Worm (Caenorhabditis elegans) whole organism, L3 larva: ENCODE results near the gene H04M03.3.

Experiments
- ZK546.5 ChIP-seq: sonication (generic microtip); optimal IDR thresholded peaks from 2 replicates; lab custom pipeline; 2017; ENCODE audit warnings: missing biosample characterization, missing genetic modification characterization
- aly-2 ChIP-seq: fragments of 150-350 bp; optimal IDR thresholded peaks from 2 replicates; lab custom pipeline; 2014; ENCODE audit warnings: missing biosample characterization, missing genetic modification characterization
- ama-1 ChIP-seq: fragments of 150-350 bp; optimal IDR thresholded peaks from 2 replicates; lab custom pipeline; 2018
- ceh-16 ChIP-seq: sonication (generic microtip); optimal IDR thresholded peaks from 2 replicates; lab custom pipeline; 2017; ENCODE audit warnings: missing biosample characterization, missing genetic modification characterization
- ceh-28 ChIP-seq: fragments of 150-350 bp; optimal IDR thresholded peaks from 2 replicates; lab custom pipeline; 2014; ENCODE audit warnings: missing biosample characterization, missing genetic modification reagents, missing genetic modification characterization
- ceh-9 ChIP-seq: sonication (generic microtip); optimal IDR thresholded peaks from 2 replicates; lab custom pipeline; 2018; ENCODE audit warnings: missing biosample characterization, missing genetic modification characterization
- daf-12 ChIP-seq: fragments of 150-350 bp; optimal IDR thresholded peaks from 2 replicates; lab custom pipeline; 2014; ENCODE audit warnings: missing biosample characterization, missing genetic modification reagents, missing genetic modification characterization
- egl-27 ChIP-seq: sonication (generic microtip); optimal IDR thresholded peaks from 4 replicates; lab custom pipeline; 2017; ENCODE audit warnings: missing biosample characterization, missing genetic modification reagents, missing genetic modification characterization
- egl-5 ChIP-seq: fragments of 150-350 bp; optimal IDR thresholded peaks from 2 replicates; lab custom pipeline; 2017; ENCODE audit warnings: missing biosample characterization, missing genetic modification reagents, missing genetic modification characterization, inconsistent platforms
- elt-1 ChIP-seq: fragments of 150-350 bp; optimal IDR thresholded peaks from 2 replicates; lab custom pipeline; 2014; ENCODE audit warnings: missing biosample characterization, missing genetic modification characterization
- elt-2 ChIP-seq: sonication (generic microtip); optimal IDR thresholded peaks from 2 replicates; lab custom pipeline; 2016; ENCODE audit warnings: missing genetic modification reagents, mild to moderate bottlenecking, missing genetic modification characterization, missing compliant biosample characterization
- fkh-10 ChIP-seq: sonication (generic microtip); optimal IDR thresholded peaks from 2 replicates; lab custom pipeline; 2017; ENCODE audit warnings: missing biosample characterization, missing genetic modification reagents, missing genetic modification characterization
- fos-1 ChIP-seq: fragments of 150-350 bp; optimal IDR thresholded peaks from 2 replicates; lab custom pipeline; 2014; ENCODE audit warnings: missing biosample characterization, missing genetic modification characterization
- jun-1 ChIP-seq: fragments of 150-350 bp; optimal IDR thresholded peaks from 2 replicates; lab custom pipeline; 2014; ENCODE audit warnings: missing biosample characterization, missing genetic modification reagents, missing genetic modification characterization
- lin-15B ChIP-seq: fragments of 150-350 bp; optimal IDR thresholded peaks from 2 replicates; lab custom pipeline; 2014; ENCODE audit warnings: missing biosample characterization, missing genetic modification characterization
- lsy-12 ChIP-seq: sonication (generic microtip); optimal IDR thresholded peaks from 2 replicates; lab custom pipeline; 2016; ENCODE audit warnings: mild to moderate bottlenecking, missing genetic modification characterization, missing compliant biosample characterization
- mdl-1 ChIP-seq: fragments of 150-350 bp; optimal IDR thresholded peaks from 2 replicates; lab custom pipeline; 2014; ENCODE audit warnings: missing biosample characterization, missing genetic modification characterization
- mml-1 ChIP-seq: fragments of 150-350 bp; sonication (generic microtip); optimal IDR thresholded peaks from 3 replicates; lab custom pipeline; 2014; ENCODE audit warnings: missing biosample characterization, missing genetic modification characterization
- nfya-1 ChIP-seq: sonication (generic microtip); optimal IDR thresholded peaks from 2 replicates; lab custom pipeline; 2017; ENCODE audit warnings: missing genetic modification characterization, mild to moderate bottlenecking, missing compliant biosample characterization, antibody characterized with exemption, moderate library complexity; ENCODE audit not compliant: insufficient read depth
- nhr-11 ChIP-seq: fragments of 150-350 bp; optimal IDR thresholded peaks from 2 replicates; lab custom pipeline; 2014; ENCODE audit warnings: missing biosample characterization, missing genetic modification characterization
- nhr-12 ChIP-seq: fragments of 150-350 bp; optimal IDR thresholded peaks from 2 replicates; lab custom pipeline; 2014; ENCODE audit warnings: missing biosample characterization, missing genetic modification characterization
- nhr-23 ChIP-seq: fragments of 150-350 bp; optimal IDR thresholded peaks from 2 replicates; lab custom pipeline; 2014; ENCODE audit warnings: missing biosample characterization, missing genetic modification reagents, missing genetic modification characterization
- nhr-237 ChIP-seq: fragments of 150-350 bp; optimal IDR thresholded peaks from 2 replicates; lab custom pipeline; 2014; ENCODE audit warnings: missing biosample characterization, missing genetic modification characterization
- nhr-25 ChIP-seq: sonication (generic microtip); optimal IDR thresholded peaks from 2 replicates; lab custom pipeline; 2017; ENCODE audit warnings: missing biosample characterization, missing genetic modification characterization
- nhr-43 ChIP-seq: sonication (generic microtip); optimal IDR thresholded peaks from 2 replicates; lab custom pipeline; 2016; ENCODE audit warnings: mild to moderate bottlenecking, missing genetic modification characterization, missing compliant biosample characterization; ENCODE audit not compliant: poor library complexity, severe bottlenecking
- nhr-76 ChIP-seq: fragments of 150-350 bp; sonication (generic microtip); optimal IDR thresholded peaks from 5 replicates; lab custom pipeline; 2014; ENCODE audit warnings: missing biosample characterization, missing genetic modification characterization
- nhr-77 ChIP-seq: fragments of 150-350 bp; optimal IDR thresholded peaks from 2 replicates; lab custom pipeline; 2014; ENCODE audit warnings: missing biosample characterization, missing genetic modification characterization
- pha-4 ChIP-seq: fragments of 150-350 bp; optimal IDR thresholded peaks from 2 replicates; lab custom pipeline; 2014; ENCODE audit warnings: missing biosample characterization, missing genetic modification reagents, missing genetic modification characterization
- pqm-1 ChIP-seq: fragments of 150-350 bp; optimal IDR thresholded peaks from 2 replicates; lab custom pipeline; 2017; ENCODE audit warnings: missing biosample characterization, missing genetic modification characterization, inconsistent platforms
- skn-1 ChIP-seq: fragments of 150-350 bp; optimal IDR thresholded peaks from 2 replicates; lab custom pipeline; 2014; ENCODE audit warnings: missing biosample characterization, missing genetic modification characterization
- snpc-4 ChIP-seq: fragments of 150-350 bp; optimal IDR thresholded peaks from 2 replicates; lab custom pipeline; 2014; ENCODE audit warnings: missing biosample characterization, missing genetic modification characterization
- tbx-2 ChIP-seq: sonication (generic microtip); optimal IDR thresholded peaks from 2 replicates; lab custom pipeline; 2016; ENCODE audit warnings: mild to moderate bottlenecking, missing genetic modification characterization, missing compliant biosample characterization
- unc-39 ChIP-seq: sonication (generic microtip); optimal IDR thresholded peaks from 4 replicates; lab custom pipeline; 2017; ENCODE audit warnings: missing biosample characterization, missing genetic modification characterization
- zag-1 ChIP-seq: fragments of 150-350 bp; optimal IDR thresholded peaks from 2 replicates; lab custom pipeline; 2014; ENCODE audit warnings: missing biosample characterization, missing genetic modification characterization
- ztf-11 ChIP-seq: fragments of 150-350 bp; optimal IDR thresholded peaks from 2 replicates; lab custom pipeline; 2014; ENCODE audit warnings: missing biosample characterization, missing genetic modification characterization
- ztf-4 ChIP-seq: fragments of 150-350 bp; optimal IDR thresholded peaks from 2 replicates; lab custom pipeline; 2014; ENCODE audit warnings: missing biosample characterization, missing genetic modification characterization

The H04M03.3 gene

DNA sequence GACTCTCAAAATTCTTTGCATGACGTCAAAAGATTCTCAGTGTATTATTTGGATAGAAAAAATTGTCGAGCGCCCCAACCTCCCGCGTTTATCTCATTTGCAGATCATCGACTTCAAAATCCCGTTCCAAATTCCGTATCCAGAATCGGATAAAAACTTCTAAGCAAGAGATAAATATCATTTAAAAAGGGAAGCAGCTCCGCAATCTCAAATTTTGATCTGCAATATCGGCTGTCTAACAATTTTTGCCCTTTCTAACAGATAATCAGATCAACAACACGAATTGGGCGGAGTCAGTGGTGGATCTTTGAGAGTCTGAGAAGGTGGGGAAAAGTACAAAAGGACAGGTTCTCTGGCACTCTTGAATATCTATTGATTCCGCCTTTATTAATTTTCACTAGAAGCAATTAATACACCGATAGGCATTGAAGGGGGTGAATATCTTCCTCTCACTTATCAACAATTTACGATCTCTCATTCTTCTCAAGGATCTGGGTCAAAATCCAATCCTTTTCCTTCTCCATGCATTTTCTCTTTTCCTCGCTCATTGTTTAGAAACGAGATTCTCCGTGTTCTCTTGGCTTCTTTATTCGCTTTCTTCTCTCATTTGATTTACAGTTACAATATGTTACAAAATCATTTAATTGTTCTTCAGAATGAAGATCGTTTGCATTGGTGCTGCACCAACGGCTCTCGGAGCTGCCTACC, 6.0 kb upstream of the H04M03.3 start, which contains the start of gene glf-1:
glf-1 (plus strand) TSS at position 656 of the 708 bp plus-strand sequence.
- no peak for TF ChIP-seq snpc-4 (tag; lab: Kevin White, UChicago)
- TF ChIP-seq nhr-23 (tag; lab: Kevin White, UChicago) = peak; percentile 30
- no peak for TF ChIP-seq ceh-16 (tag; lab: Kevin White, UChicago)
- no peak for TF ChIP-seq mml-1 (tag; lab: Kevin White, UChicago)
- no peak for TF ChIP-seq nhr-237
- TF ChIP-seq nhr-12 (tag; lab: Kevin White, UChicago) = no peak
- TF ChIP-seq nhr-76 (tag; lab: Kevin White, UChicago) = no peak
- no peak for TF ChIP-seq unc-39 (tag; lab: Kevin White, UChicago)
- no peak for TF ChIP-seq ZK546.5 (tag; lab: Kevin White, UChicago)
- TF ChIP-seq elt-2 (tag; lab: Kevin White, UChicago) = no peak
- no peak for TF ChIP-seq mdl-1 (tag; lab: Kevin White, UChicago)
- TF ChIP-seq tbx-2 (tag; lab: Kevin White, UChicago) = no peak
- TF ChIP-seq nhr-43 (tag; lab: Kevin White, UChicago) = peak; percentile 1
- no peak for TF ChIP-seq aly-2
- TF ChIP-seq elt-1 (tag; lab: Kevin White, UChicago) = peak; percentile 84
- TF ChIP-seq pqm-1 (tag; lab: Kevin White, UChicago) = no peak
- TF ChIP-seq ceh-9 (tag; lab: Kevin White, UChicago) = no peak
- no peak for TF ChIP-seq jun-1 (tag; lab: Kevin White, UChicago)
- TF ChIP-seq egl-5 (tag; lab: Kevin White, UChicago) = no peak
- no peak for TF ChIP-seq fos-1 (tag; lab: Kevin White, UChicago)
- no peak for TF ChIP-seq fkh-10 (GFP tag; lab: Kevin White, UChicago)
- TF ChIP-seq egl-27 (tag; lab: Kevin White, UChicago) = no peak
- TF ChIP-seq pha-4 (tag; lab: Kevin White, UChicago) = no peak

DNA sequence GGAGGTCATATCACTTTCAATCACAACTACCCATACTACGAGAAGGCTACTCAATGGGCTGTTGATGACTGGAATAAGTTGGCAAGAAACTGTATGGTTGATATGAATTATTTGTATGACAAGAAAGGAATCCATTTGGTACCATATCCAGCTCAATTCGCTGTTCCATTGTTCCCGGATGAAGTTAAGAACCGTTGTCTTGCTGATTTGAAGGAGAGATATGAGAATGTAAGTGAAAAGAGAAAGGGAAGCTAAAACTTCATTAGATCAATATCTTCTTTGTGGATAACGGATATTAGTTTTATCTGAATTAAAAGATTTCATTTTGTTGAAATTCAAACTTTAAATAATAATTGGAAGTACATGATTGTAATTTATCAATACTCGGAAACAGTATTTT, 4.8 kb upstream of the H04M03.3 start:
- no peak for TF ChIP-seq nfya-1
- no peak for TF ChIP-seq ama-1 (lab: Kevin White, UChicago)
- TF ChIP-seq nhr-23 (tag; lab: Kevin White, UChicago) = no peak
- no peak for TF ChIP-seq ztf-11
- TF ChIP-seq pha-4 (tag; lab: Kevin White, UChicago) = no peak
- no peak for TF ChIP-seq nhr-77
- no peak for TF ChIP-seq fos-1 (tag; lab: Kevin White, UChicago)
- TF ChIP-seq ceh-28 = no peak
- TF ChIP-seq nhr-12 (tag; lab: Kevin White, UChicago) = no peak
- no peak for TF ChIP-seq tbx-2 (tag; lab: Kevin White, UChicago)
- no peak for TF ChIP-seq ceh-16 (tag; lab: Kevin White, UChicago)
- no peak for TF ChIP-seq nhr-25 (tag; lab: Kevin White, UChicago)
- TF ChIP-seq zag-1 (tag; lab: Kevin White, UChicago) = no peak
- no peak for TF ChIP-seq lsy-12 (tag; lab: Kevin White, UChicago)

DNA sequence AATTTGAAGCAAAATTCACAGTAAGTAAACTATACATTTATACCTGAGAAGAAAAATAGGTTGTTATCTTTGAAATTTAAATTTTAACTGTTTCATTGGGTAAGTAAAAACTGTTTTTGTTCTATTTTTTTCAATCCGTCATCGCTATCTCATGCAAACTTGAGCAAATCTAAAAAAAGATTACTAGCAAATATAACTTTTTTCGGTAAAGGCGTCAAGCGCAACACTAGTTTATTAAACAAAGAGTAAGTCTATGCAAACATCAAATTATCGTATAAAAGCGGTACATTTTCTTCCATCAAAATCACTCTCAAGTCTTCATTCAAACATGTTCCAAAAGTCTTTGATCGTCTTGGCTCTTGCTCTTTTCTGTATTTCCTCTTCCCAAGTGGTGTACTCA, 3.8 kb downstream of the H04M03.3 start, which contains the start of gene nspb-6:
nspb-6 (plus strand) TSS at position 301 of the 400 bp plus-strand sequence.
- TF ChIP-seq nhr-23 (tag; lab: Kevin White, UChicago) (no peak), nhr-77 (no peak), jun-1 (tag; lab: Kevin White, UChicago) (no peak), skn-1 (tag; lab: Kevin White, UChicago) (no peak)

DNA sequence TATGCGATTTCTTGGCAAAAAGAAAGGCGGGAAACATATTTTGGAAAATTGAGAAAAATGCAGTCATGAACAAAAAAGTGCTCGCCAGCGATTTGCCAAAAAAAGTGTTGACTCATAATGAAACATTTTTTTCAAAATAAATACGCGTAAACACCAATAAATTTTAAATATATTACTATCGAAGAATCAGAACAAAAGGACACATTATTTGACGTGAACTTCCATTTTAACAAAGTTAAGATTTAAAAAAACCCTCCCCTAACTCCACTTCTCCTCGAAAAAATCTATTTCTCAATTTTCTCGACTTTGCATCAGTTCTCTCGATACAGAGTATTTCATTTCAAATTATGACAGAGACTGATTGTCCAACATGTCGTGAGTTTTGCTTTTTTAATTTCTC, 5.0 kb downstream of the H04M03.3 start, which contains the start of gene pck-3:
pck-3 (plus strand) TSS at position 301 of the 400 bp plus-strand sequence.
- TF ChIP-seq ztf-4 (tag; lab: Kevin White, UChicago) (no peak), nhr-77 (no peak), daf-12 (tag; lab: Kevin White, UChicago) (no peak), mdl-1 (tag; lab: Kevin White, UChicago) (no peak), jun-1 (tag; lab: Kevin White, UChicago) (no peak), lin-15B (tag; lab: Kevin White, UChicago) (no peak), nhr-76 (tag; lab: Kevin White, UChicago) (no peak), ceh-28 (no peak), nhr-11 (tag; lab: Kevin White, UChicago) (no peak), nhr-43 (tag; lab: Kevin White, UChicago) (no peak)
